Worm (Caenorhabditis elegans): ENCODE results near the gene lmtr-5.

DNA sequence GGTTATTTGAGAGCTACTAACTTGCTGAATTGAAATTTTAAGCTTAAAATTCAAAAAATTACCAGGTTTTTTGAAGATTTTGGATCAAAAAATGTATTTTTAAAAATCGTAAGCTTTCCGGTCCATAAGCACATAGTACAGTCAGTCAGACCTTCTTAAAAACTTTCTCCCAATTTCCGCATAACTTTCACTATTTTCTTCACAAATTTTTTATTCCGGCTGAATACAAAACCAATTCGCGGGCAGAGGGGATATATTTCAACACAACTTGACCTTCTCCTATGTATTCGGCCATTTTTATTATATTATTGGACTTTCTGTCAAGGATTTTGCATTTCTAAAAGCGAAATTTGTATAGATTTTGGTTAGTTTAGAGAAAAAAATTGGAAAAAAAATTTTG, 23.0 kb upstream of the lmtr-5 start:
- TF ChIP-seq ref-1 (GFP tag; conservative IDR thresholded peaks at IDR 0.05) (no peak), med-1 (GFP tag; optimal IDR thresholded peaks at IDR 0.05; ENCODE audit: insufficient read depth) (no peak), klf-2 (GFP tag; conservative IDR thresholded peaks at IDR 0.05) (no peak)
